Fruit fly (Drosophila melanogaster) whole organism, wandering third instar larva: Measurements from ENCODE around the gene CG31223.

Experiments
- Abd-B ChIP-seq: fragments of >200 bp; optimal IDR thresholded peaks from 2 replicates; lab custom pipeline; 2017; ENCODE audit warnings: missing biosample characterization, missing genetic modification characterization
- CG32264 ChIP-seq: fragments of 200-800 bp; sonication (Bioruptor generic); optimal IDR thresholded peaks from 2 replicates; lab custom pipeline; 2016; ENCODE audit warnings: missing biosample characterization, missing genetic modification characterization
- CG9705 ChIP-seq: fragments of 200-800 bp; sonication (Bioruptor generic); optimal IDR thresholded peaks from 2 replicates; lab custom pipeline; 2018; ENCODE audit warnings: missing biosample characterization, mild to moderate bottlenecking, missing genetic modification characterization
- CrebA ChIP-seq: fragments of 200-800 bp; sonication (Bioruptor generic); optimal IDR thresholded peaks from 2 replicates; lab custom pipeline; 2016; ENCODE audit warnings: missing biosample characterization, mild to moderate bottlenecking, missing genetic modification characterization, borderline replicate concordance
- Dfd ChIP-seq: fragments of >200 bp; optimal IDR thresholded peaks from 2 replicates; lab custom pipeline; 2017; ENCODE audit warnings: missing biosample characterization, missing genetic modification characterization
- Dif ChIP-seq: fragments of 200-275, 200-300 bp; sonication (Bioruptor generic); optimal IDR thresholded peaks from 2 replicates; lab custom pipeline; 2018; ENCODE audit warnings: missing biosample characterization, missing genetic modification characterization; ENCODE audit not compliant: partially characterized antibody
- GATAd ChIP-seq: sonication (Bioruptor generic); optimal IDR thresholded peaks from 2 replicates; lab custom pipeline; 2016; ENCODE audit warnings: missing biosample characterization, missing genetic modification characterization
- HLH106 ChIP-seq: fragments of 200-800 bp; optimal IDR thresholded peaks from 3 replicates; lab custom pipeline; 2019; ENCODE audit warnings: missing biosample characterization, mild to moderate bottlenecking, missing genetic modification characterization, moderate library complexity
- Hnf4 ChIP-seq: fragments of 200-800 bp; sonication (Bioruptor generic); optimal IDR thresholded peaks from 2 replicates; lab custom pipeline; 2016; ENCODE audit warnings: missing biosample characterization, mild to moderate bottlenecking, missing genetic modification characterization
- Hr78 ChIP-seq: fragments of >200 bp; optimal IDR thresholded peaks from 2 replicates; lab custom pipeline; 2017; ENCODE audit warnings: missing biosample characterization, missing genetic modification characterization
- Hr83 ChIP-seq: fragments of 200-300 bp; sonication (Bioruptor generic); optimal IDR thresholded peaks from 2 replicates; lab custom pipeline; 2016; ENCODE audit warnings: missing biosample characterization, mild to moderate bottlenecking, missing genetic modification characterization, moderate library complexity; ENCODE audit not compliant: poor library complexity, severe bottlenecking
- Jra ChIP-seq: sonication (Bioruptor generic); optimal IDR thresholded peaks from 2 replicates; lab custom pipeline; 2016; ENCODE audit warnings: missing biosample characterization, missing genetic modification characterization
- Mio ChIP-seq: sonication (Bioruptor generic); optimal IDR thresholded peaks from 2 replicates; lab custom pipeline; 2016; ENCODE audit warnings: missing biosample characterization, missing genetic modification characterization
- Myc ChIP-seq: fragments of >200 bp; optimal IDR thresholded peaks from 2 replicates; lab custom pipeline; 2017
- N ChIP-seq: fragments of >200 bp; optimal IDR thresholded peaks from 2 replicates; lab custom pipeline; 2018; ENCODE audit warnings: missing biosample characterization, missing external identifiers, missing genetic modification characterization
- OdsH ChIP-seq: fragments of 200-800 bp; sonication (Bioruptor generic); optimal IDR thresholded peaks from 2 replicates; lab custom pipeline; 2016; ENCODE audit warnings: missing biosample characterization, mild to moderate bottlenecking, missing genetic modification characterization
- Rel ChIP-seq, 2 experiments: fragments of 200-800 bp; sonication (Bioruptor generic) in 1 of 2; optimal IDR thresholded peaks; 2 replicates in 1 of 2; 3 replicates in 1 of 2; lab custom pipeline; 2016 to 2019; ENCODE audit warnings: mild to moderate bottlenecking in 2 of 2, missing biosample characterization in 2 of 2, missing genetic modification characterization in 2 of 2, moderate library complexity in 1 of 2
- Sp1 ChIP-seq: fragments of 200-800 bp; sonication (Bioruptor generic); optimal IDR thresholded peaks from 3 replicates; lab custom pipeline; 2019; ENCODE audit warnings: missing biosample characterization, mild to moderate bottlenecking, missing genetic modification characterization, moderate library complexity
- Vsx2 ChIP-seq: fragments of 200-300, 225-300 bp; sonication (Bioruptor generic); optimal IDR thresholded peaks from 2 replicates; lab custom pipeline; 2018; ENCODE audit warnings: missing biosample characterization, missing genetic modification characterization; ENCODE audit not compliant: partially characterized antibody
- br ChIP-seq: fragments of 200-800 bp; sonication (Bioruptor generic); optimal IDR thresholded peaks from 2 replicates; lab custom pipeline; 2016; ENCODE audit warnings: missing biosample characterization, missing genetic modification characterization
- brk ChIP-seq: fragments of 200-800 bp; sonication (Bioruptor generic); optimal IDR thresholded peaks from 2 replicates; lab custom pipeline; 2016; ENCODE audit warnings: missing biosample characterization, mild to moderate bottlenecking, missing genetic modification characterization
- dl ChIP-seq, 2 experiments: fragments of 175-275, 200-275 bp in 1 of 2; fragments of 200-275 bp in 1 of 2; sonication (Bioruptor generic); optimal IDR thresholded peaks; lab custom pipeline; 2018; ENCODE audit warnings: mild to moderate bottlenecking in 2 of 2, missing biosample characterization in 2 of 2, missing genetic modification characterization in 2 of 2, moderate library complexity in 2 of 2; ENCODE audit not compliant: partially characterized antibody in 2 of 2, insufficient read depth in 1 of 2
- dmrt93B ChIP-seq: fragments of 200-800 bp; sonication (Bioruptor generic); optimal IDR thresholded peaks from 2 replicates; lab custom pipeline; 2018; ENCODE audit warnings: missing biosample characterization, mild to moderate bottlenecking, missing genetic modification characterization
- dsf ChIP-seq: sonication (Bioruptor generic); optimal IDR thresholded peaks from 2 replicates; lab custom pipeline; 2016; ENCODE audit warnings: missing biosample characterization, missing genetic modification characterization, borderline replicate concordance
- ey ChIP-seq: fragments of 200-800 bp; sonication (Bioruptor generic); optimal IDR thresholded peaks from 2 replicates; lab custom pipeline; 2016; ENCODE audit warnings: missing biosample characterization, missing genetic modification characterization
- foxo ChIP-seq, 2 experiments: fragments of 200-800 bp; sonication (Bioruptor generic); optimal IDR thresholded peaks; 2 replicates in 1 of 2; 3 replicates in 1 of 2; lab custom pipeline; 2016 to 2017; ENCODE audit warnings: missing biosample characterization in 2 of 2, missing genetic modification characterization in 2 of 2
- fru ChIP-seq: fragments of 200-800 bp; sonication (Bioruptor generic); optimal IDR thresholded peaks from 3 replicates; lab custom pipeline; 2016; ENCODE audit warnings: missing biosample characterization, mild to moderate bottlenecking, missing genetic modification characterization
- h ChIP-seq: fragments of 200-800 bp; sonication (Bioruptor generic); optimal IDR thresholded peaks from 3 replicates; lab custom pipeline; 2016; ENCODE audit warnings: missing biosample characterization, mild to moderate bottlenecking, missing genetic modification characterization
- jim ChIP-seq: fragments of 175-275, 200-325 bp; sonication (Bioruptor generic); optimal IDR thresholded peaks from 2 replicates; lab custom pipeline; 2016; ENCODE audit warnings: missing biosample characterization, mild to moderate bottlenecking, missing genetic modification characterization
- lola ChIP-seq: fragments of >200 bp; optimal IDR thresholded peaks from 2 replicates; lab custom pipeline; 2017; ENCODE audit warnings: missing biosample characterization, missing genetic modification characterization
- pan ChIP-seq: fragments of >200 bp; optimal IDR thresholded peaks from 2 replicates; lab custom pipeline; 2017
- psq ChIP-seq: fragments of 200-800 bp; sonication (Bioruptor generic); optimal IDR thresholded peaks from 3 replicates; lab custom pipeline; 2017; ENCODE audit warnings: missing biosample characterization, mild to moderate bottlenecking, missing genetic modification characterization, moderate library complexity
- rgr ChIP-seq: fragments of 200-800 bp; sonication (Bioruptor generic); optimal IDR thresholded peaks from 3 replicates; lab custom pipeline; 2016; ENCODE audit warnings: missing biosample characterization, mild to moderate bottlenecking, missing genetic modification characterization
- sage ChIP-seq: fragments of 200-800 bp; sonication (Bioruptor generic); optimal IDR thresholded peaks from 2 replicates; lab custom pipeline; 2016; ENCODE audit warnings: missing biosample characterization, mild to moderate bottlenecking, missing genetic modification characterization
- sv ChIP-seq: fragments of 200-800 bp; sonication (Bioruptor generic); optimal IDR thresholded peaks from 3 replicates; lab custom pipeline; 2016; ENCODE audit warnings: missing biosample characterization, missing genetic modification characterization
- tai ChIP-seq: sonication (Bioruptor generic); optimal IDR thresholded peaks from 2 replicates; lab custom pipeline; 2016; ENCODE audit warnings: missing biosample characterization, missing genetic modification characterization
- usp ChIP-seq: fragments of >200 bp; optimal IDR thresholded peaks from 2 replicates; lab custom pipeline; 2017; ENCODE audit warnings: missing biosample characterization, missing genetic modification characterization
- woc ChIP-seq: sonication (Bioruptor generic); optimal IDR thresholded peaks from 2 replicates; lab custom pipeline; 2016; ENCODE audit warnings: missing biosample characterization, mild to moderate bottlenecking, missing genetic modification characterization

Gene CG31223

dm6 chr3R:20821815-20822375, 9.0 kb upstream of the CG31223 start, which contains the start of the genes CG17271 and RpS20 (continued):
- TF ChIP-seq br (GFP tag; lab: Kevin White, UChicago) (peak; percentile 87), CG32264 (GFP tag; lab: Kevin White, UChicago) (peak; percentile 78), brk (GFP tag; lab: Kevin White, UChicago) (no peak), dl (GFP tag; optimal IDR thresholded peaks at IDR 0.05; lab: Kevin White, UChicago; ENCODE audit: insufficient read depth in 1 of 2, partially characterized antibody in 2 of 2) (peak in 1 of 2 experiments; percentile 78)

DNA sequence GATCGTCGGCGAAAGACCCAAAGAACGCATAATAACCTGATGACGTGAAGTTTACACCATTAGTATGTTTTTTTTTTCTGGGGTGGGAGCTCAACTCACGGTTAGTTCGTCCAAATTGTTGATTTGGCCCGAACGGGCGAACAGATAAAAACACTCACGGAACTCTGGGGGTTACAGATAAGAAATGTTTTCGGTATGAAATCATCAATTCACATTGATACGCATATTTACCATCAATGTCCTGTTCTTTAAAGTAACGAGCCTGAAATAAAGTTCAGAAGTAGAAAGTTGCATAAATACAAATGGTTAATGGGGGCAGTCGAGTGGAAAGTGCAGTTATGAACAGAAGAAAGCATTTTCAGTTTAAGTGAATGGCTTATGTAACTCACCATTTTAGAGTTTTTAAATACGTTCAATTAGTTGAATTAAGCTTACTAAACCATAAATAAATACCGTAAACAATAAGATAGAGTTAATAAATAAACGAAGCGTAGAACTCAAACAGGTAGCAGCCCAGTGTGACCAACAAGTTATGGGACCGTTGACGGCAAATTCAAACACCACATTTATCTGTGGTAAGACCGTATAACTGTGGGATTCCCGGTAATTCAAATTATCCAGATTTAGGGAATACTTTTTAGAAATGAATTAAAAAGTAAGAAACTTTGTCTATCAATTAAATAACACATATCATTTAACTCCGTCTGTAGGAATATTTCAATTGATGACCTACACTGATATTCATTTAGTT, 7.0 kb upstream of the CG31223 start, which contains the start of gene CG17272:
CG17272 (minus strand) TSS at position 536 of the 751 bp plus-strand sequence.
- TF ChIP-seq Rel (GFP tag; optimal IDR thresholded peaks at IDR 0.05; lab: Kevin White, UChicago): no peak
- peak; percentile 100 for TF ChIP-seq Rel (tag; optimal IDR thresholded peaks at IDR 0.05; lab: Kevin White, UChicago)
- TF ChIP-seq h (GFP tag; lab: Kevin White, UChicago): no peak

DNA sequence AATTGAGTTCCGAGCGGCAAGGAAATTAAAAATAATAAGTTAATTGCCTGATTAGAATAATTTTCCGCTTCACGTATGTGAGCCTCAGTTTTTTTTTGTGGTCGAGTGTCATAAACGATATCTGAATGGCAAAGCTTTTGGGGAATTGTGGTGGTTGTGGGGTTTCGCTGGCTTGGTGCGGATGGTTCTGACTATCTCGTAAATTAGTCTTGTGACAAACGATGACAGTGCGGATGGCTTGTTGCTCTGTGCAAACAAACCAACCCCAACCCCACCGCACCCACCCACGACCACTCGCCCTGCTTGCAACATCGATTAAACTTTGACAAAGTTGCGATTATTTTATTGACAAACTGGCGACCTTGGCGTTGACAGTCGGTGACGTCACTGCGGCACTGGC, 4.0 kb upstream of the CG31223 start:
- TF ChIP-seq Rel (GFP tag; optimal IDR thresholded peaks at IDR 0.05; lab: Kevin White, UChicago) (no peak), Rel (tag; optimal IDR thresholded peaks at IDR 0.05; lab: Kevin White, UChicago) (peak; percentile 53), CG32264 (GFP tag; lab: Kevin White, UChicago) (no peak)

DNA sequence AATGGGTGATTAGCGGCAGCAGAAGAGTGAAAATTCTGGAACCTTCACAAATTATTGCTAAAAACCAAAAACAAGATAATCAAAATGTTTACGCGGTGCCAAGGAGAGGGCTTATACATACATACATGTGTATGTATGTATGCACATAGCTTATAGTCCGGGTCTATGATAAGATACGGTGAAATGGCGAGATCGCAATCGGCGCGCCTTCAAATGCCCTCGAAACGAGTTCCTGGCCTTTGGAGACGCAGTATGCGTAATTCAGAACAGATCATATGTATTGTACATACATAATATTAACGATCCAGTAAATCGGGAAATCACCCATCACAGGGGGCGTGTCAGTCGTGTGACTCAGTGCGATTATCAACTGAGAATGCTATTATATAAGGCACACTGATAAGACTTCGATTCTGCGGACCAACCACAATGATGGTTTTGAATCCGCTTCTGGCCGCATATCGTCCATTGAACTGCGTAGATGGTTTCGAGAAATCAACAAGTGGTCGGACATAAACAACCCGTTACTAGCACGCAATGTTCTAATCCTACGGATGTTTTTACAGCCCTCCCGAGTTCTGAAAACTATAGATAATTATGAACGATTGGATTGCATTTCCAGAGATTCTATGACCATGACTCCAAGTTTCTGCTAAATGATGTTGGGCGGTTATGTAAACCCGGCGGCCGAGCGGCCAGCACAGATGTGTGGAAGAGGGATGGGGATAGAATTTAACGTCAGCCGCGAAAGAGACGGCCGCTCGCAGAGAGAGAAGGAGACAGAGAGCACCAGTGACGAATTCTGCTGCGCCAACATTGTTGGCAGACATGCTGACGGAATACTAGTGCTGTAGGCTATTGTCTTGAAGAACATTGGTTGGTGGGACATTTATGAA, 2.2 kb upstream of the CG31223 start:
- TF ChIP-seq sage: no peak
- TF ChIP-seq Mio (GFP tag; lab: Kevin White, UChicago): no peak
- TF ChIP-seq HLH106 (tag; lab: Kevin White, UChicago): no peak
- no peak for TF ChIP-seq ey (GFP tag; lab: Kevin White, UChicago)
- TF ChIP-seq GATAd (GFP tag; lab: Kevin White, UChicago): no peak
- TF ChIP-seq usp (GFP tag; lab: Kevin White, UChicago): no peak
- no peak for TF ChIP-seq CG32264 (GFP tag; lab: Kevin White, UChicago)
- no peak for TF ChIP-seq brk (GFP tag; lab: Kevin White, UChicago)
- no peak for TF ChIP-seq foxo (GFP tag; optimal IDR thresholded peaks at IDR 0.05; lab: Kevin White, UChicago)
- no peak for TF ChIP-seq Jra (GFP tag; lab: Kevin White, UChicago)
- TF ChIP-seq rgr (GFP tag; lab: Kevin White, UChicago): no peak
- peak; percentile 23 for TF ChIP-seq h (GFP tag; lab: Kevin White, UChicago)
- no peak for TF ChIP-seq dmrt93B
- no peak for TF ChIP-seq Myc (lab: Kevin White, UChicago)
- no peak for TF ChIP-seq CrebA (GFP tag; lab: Kevin White, UChicago)
- no peak for TF ChIP-seq Vsx2 (GFP tag; lab: Kevin White, UChicago)
- no peak for TF ChIP-seq OdsH (GFP tag; lab: Kevin White, UChicago)
- TF ChIP-seq Abd-B (GFP tag; lab: Kevin White, UChicago): no peak
- peak; percentile 51 for TF ChIP-seq br (GFP tag; lab: Kevin White, UChicago)
- no peak for TF ChIP-seq psq (GFP tag; lab: Kevin White, UChicago)
- peak; percentile 58 for TF ChIP-seq Dif (GFP tag; lab: Kevin White, UChicago)
- no peak for TF ChIP-seq jim (GFP tag; lab: Kevin White, UChicago)
- TF ChIP-seq Hr78 (GFP tag; lab: Kevin White, UChicago): no peak
- TF ChIP-seq dl (GFP tag; optimal IDR thresholded peaks at IDR 0.05; lab: Kevin White, UChicago; ENCODE audit: insufficient read depth in 1 of 2, partially characterized antibody in 2 of 2): peak in 1 of 2 experiments; percentile 32
- no peak for TF ChIP-seq fru (GFP tag; lab: Kevin White, UChicago)
- TF ChIP-seq sv (GFP tag; lab: Kevin White, UChicago): no peak
- TF ChIP-seq Hnf4 (GFP tag; lab: Kevin White, UChicago): no peak
- TF ChIP-seq Dfd (GFP tag; lab: Kevin White, UChicago): no peak
- no peak for TF ChIP-seq lola (GFP tag; lab: Kevin White, UChicago)
- TF ChIP-seq dsf (GFP tag; lab: Kevin White, UChicago): no peak
- peak; percentile 11 for TF ChIP-seq Hr83
- TF ChIP-seq Sp1 (GFP tag; lab: Kevin White, UChicago): no peak
- no peak for TF ChIP-seq N (GFP tag; lab: Kevin White, UChicago)
- no peak for TF ChIP-seq woc (GFP tag; lab: Kevin White, UChicago)
- TF ChIP-seq CG9705 (GFP tag; lab: Kevin White, UChicago): no peak
- TF ChIP-seq Rel (GFP tag; optimal IDR thresholded peaks at IDR 0.05; lab: Kevin White, UChicago): no peak
- peak; percentile 100 for TF ChIP-seq Rel (tag; optimal IDR thresholded peaks at IDR 0.05; lab: Kevin White, UChicago)
- no peak for TF ChIP-seq pan (lab: Kevin White, UChicago)
- no peak for TF ChIP-seq tai (GFP tag; lab: Kevin White, UChicago)
- TF ChIP-seq, all 38 proteins: peak for 6
